Worm (Caenorhabditis elegans): ENCODE measurements around the gene R09E10.1.

- TF ChIP-seq ets-7 (tag; optimal IDR thresholded peaks at IDR 0.05) (no peak), flt-1 (GFP tag; IDR thresholded peaks at IDR 0.05) (no peak), tra-4 (tag; optimal IDR thresholded peaks at IDR 0.05) (no peak), ama-1 (optimal IDR thresholded peaks at IDR 0.05) (no peak), hnd-1 (tag; optimal IDR thresholded peaks at IDR 0.05) (no peak), ceh-36 (tag; optimal IDR thresholded peaks at IDR 0.05) (no peak), hmg-4 (GFP tag; optimal IDR thresholded peaks at IDR 0.05) (no peak), ceh-13 (GFP tag; optimal IDR thresholded peaks at IDR 0.05) (no peak), tbx-11 (GFP tag; IDR thresholded peaks at IDR 0.05) (no peak)
Observed at ce11 chrIV:10342361-10342706, 19.8 kb upstream of the R09E10.1 start.
